Worm (Caenorhabditis elegans): ENCODE measurements around the gene ZK596.2.

ZK596.2 gene

DNA sequence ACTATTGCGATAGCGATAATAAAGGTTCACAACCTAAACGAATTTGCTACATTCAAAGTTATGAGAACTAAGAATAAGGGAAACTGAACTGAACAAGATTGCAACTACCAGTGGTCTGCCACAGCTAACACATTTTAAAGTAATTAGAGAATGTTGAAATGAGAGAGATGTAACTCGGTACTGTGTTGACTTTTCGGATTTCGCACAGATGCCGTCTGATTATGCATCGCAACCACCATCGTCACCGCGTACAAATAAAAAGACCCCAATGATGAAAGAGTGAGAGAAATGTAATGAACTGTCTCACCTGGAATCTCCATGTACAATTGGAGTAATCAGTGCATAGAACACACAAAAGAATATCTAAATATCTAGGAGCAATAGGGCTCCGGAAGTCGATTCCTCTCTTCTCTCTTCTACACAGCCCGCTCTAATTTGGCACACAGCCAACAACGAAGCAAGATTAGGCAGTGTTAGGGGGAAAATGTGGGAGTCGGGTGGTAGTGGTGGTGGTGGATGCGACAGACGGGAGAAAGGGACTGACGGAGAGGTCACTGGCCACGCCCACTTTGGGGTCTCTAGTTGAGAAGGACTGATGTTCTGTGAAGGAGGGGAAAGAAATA is 40.4 kb downstream of the ZK596.2 start, which contains the start of gene F13E9.11:
Gene F13E9.11, minus strand, starts transcription at position 507 of the 623 bp plus-strand sequence.
- TF ChIP-seq xnd-1 (tag; optimal IDR thresholded peaks at IDR 0.05) (no peak), attf-5 (GFP tag; optimal IDR thresholded peaks at IDR 0.05) (no peak), bed-1 (GFP tag; IDR thresholded peaks at IDR 0.05) (no peak), dpff-1 (tag; optimal IDR thresholded peaks at IDR 0.05) (no peak), ceh-100 (GFP tag; IDR thresholded peaks at IDR 0.05) (no peak), snpc-1.1 (tag; optimal IDR thresholded peaks at IDR 0.05; ENCODE audit: insufficient read depth) (no peak), F10E7.11 (tag; optimal IDR thresholded peaks at IDR 0.05) (no peak), hlh-12 (tag; optimal IDR thresholded peaks at IDR 0.05) (no peak), repo-1 (tag; optimal IDR thresholded peaks at IDR 0.05) (no peak), cebp-2 (GFP tag; IDR thresholded peaks at IDR 0.05) (no peak), egl-18 (GFP tag; IDR thresholded peaks at IDR 0.05) (no peak), snpc-3.4 (tag; optimal IDR thresholded peaks at IDR 0.05) (no peak), Y67H2A.10 (GFP tag; conservative IDR thresholded peaks at IDR 0.05) (no peak)

DNA sequence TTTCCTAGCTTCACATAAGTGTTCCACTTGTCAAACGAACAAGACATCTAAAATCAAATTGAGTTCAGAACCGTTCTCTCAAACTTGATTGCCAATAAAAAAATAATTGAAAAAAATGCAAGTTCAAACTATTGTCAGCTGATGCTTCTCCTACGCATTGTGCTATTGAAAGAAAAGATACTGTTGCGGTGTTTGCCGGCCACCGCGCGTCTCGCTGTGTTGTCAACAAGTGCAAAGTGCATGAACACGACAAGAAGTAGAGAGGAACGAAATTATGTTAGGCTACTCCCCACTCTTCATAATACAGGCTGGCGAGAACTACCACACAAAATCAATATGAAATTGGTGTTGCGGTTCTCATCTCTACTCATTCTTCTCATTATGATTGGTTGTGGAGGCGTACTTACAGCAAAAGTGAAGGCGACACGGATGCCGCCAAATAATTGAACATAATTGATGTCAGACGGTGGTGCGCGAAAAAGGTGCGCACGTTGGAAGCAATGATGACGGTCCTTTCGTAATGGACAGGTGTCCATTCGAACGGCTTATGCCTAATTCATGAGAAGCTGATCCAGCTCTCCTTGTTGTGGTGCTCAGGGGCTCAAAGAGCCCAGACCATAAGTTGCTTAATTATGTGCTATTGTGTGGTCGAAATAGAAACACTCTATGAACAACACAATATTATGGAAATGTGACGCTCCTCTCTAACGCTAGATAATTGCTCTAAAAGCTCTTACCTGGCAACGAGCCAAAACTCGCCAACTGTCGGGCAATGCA is 41.5 kb downstream of the ZK596.2 start:
- TF ChIP-seq ceh-91 (GFP tag; IDR thresholded peaks at IDR 0.05) (no peak), sptf-2 (GFP tag; optimal IDR thresholded peaks at IDR 0.05) (no peak), ets-4 (GFP tag; optimal IDR thresholded peaks at IDR 0.05) (no peak), repo-1 (tag; optimal IDR thresholded peaks at IDR 0.05) (no peak), madf-3 (GFP tag; IDR thresholded peaks at IDR 0.05) (no peak), Y95B8A.8 (GFP tag; IDR thresholded peaks at IDR 0.05) (no peak), F52B5.7 (tag; optimal IDR thresholded peaks at IDR 0.05) (no peak), F55B11.4 (tag; optimal IDR thresholded peaks at IDR 0.05; ENCODE audit: borderline replicate concordance, insufficient read depth) (no peak), ceh-58 (GFP tag; IDR thresholded peaks at IDR 0.05) (no peak), F22D6.2 (tag; optimal IDR thresholded peaks at IDR 0.05) (no peak), lsl-1 (GFP tag; optimal IDR thresholded peaks at IDR 0.05) (no peak), ama-1 (optimal IDR thresholded peaks at IDR 0.05) (no peak), ama-1 (GFP tag; optimal IDR thresholded peaks at IDR 0.05) (no peak), dox-1 (GFP tag; IDR thresholded peaks at IDR 0.05) (no peak), B0035.1 (tag; optimal IDR thresholded peaks at IDR 0.05) (no peak), ekl-4 (GFP tag; IDR thresholded peaks at IDR 0.05) (no peak), F23B12.7 (tag; optimal IDR thresholded peaks at IDR 0.05; ENCODE audit: insufficient read depth) (no peak), F33H1.4 (GFP tag; IDR thresholded peaks at IDR 0.05) (no peak), ceh-27 (GFP tag; optimal IDR thresholded peaks at IDR 0.05) (no peak)

DNA sequence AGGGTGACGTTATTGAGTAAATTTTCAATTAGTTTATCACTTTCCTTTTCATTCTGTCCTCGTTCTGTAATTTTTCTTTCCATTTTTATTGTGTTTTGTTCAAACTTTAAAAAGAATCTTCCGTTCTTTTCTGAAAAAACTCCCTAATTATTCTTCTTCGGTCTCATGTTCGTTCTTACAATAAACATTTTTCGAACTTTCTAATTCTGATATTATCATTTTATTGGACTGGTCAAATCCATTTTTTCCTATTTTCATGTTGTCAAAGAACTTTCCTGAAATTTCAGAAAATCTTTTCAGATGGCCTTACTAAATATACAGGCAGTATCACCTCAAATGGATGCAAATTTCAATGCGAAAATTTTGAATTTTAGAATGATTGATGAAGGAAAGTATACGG is 45.1 kb downstream of the ZK596.2 start, which contains the start of gene nish-1:
Gene nish-1, plus strand, starts transcription at position 301 of the 400 bp plus-strand sequence.
- no peak for TF ChIP-seq akir-1 (GFP tag; optimal IDR thresholded peaks at IDR 0.05)
- TF ChIP-seq egl-44 (GFP tag; IDR thresholded peaks at IDR 0.05) = no peak
- TF ChIP-seq ekl-4 (GFP tag; IDR thresholded peaks at IDR 0.05) = no peak
- TF ChIP-seq C17E4.6 (GFP tag; IDR thresholded peaks at IDR 0.05) = no peak
- no peak for TF ChIP-seq snpc-4 (GFP tag; optimal IDR thresholded peaks at IDR 0.05)
- TF ChIP-seq snpc-4 (tag; optimal IDR thresholded peaks at IDR 0.05) = no peak
- TF ChIP-seq hsf-1 (GFP tag; IDR thresholded peaks at IDR 0.05) = no peak
- TF ChIP-seq dpff-1 (tag; optimal IDR thresholded peaks at IDR 0.05) = no peak
- TF ChIP-seq egrh-3 (GFP tag; IDR thresholded peaks at IDR 0.05) = no peak
- no peak for TF ChIP-seq F55B11.4 (tag; optimal IDR thresholded peaks at IDR 0.05; ENCODE audit: borderline replicate concordance, insufficient read depth)
- no peak for TF ChIP-seq Y53G8AR.9 (GFP tag; conservative IDR thresholded peaks at IDR 0.05)
- TF ChIP-seq ceh-58 (GFP tag; IDR thresholded peaks at IDR 0.05) = no peak
- no peak for TF ChIP-seq ceh-40 (GFP tag; IDR thresholded peaks at IDR 0.05)
- no peak for TF ChIP-seq bed-2 (GFP tag; IDR thresholded peaks at IDR 0.05)
- TF ChIP-seq ceh-91 (GFP tag; IDR thresholded peaks at IDR 0.05) = no peak
- TF ChIP-seq Y53F4B.3 (GFP tag; IDR thresholded peaks at IDR 0.05) = no peak
- TF ChIP-seq let-526 (GFP tag; IDR thresholded peaks at IDR 0.05) = no peak
- TF ChIP-seq T07F8.4 (tag; optimal IDR thresholded peaks at IDR 0.05) = no peak
- TF ChIP-seq aptf-3 (GFP tag; IDR thresholded peaks at IDR 0.05) = no peak
- no peak for TF ChIP-seq attf-3 (GFP tag; conservative IDR thresholded peaks at IDR 0.05)

Measured in whole organism, young adult.